Fruit fly (Drosophila melanogaster): ENCODE measurements around the gene CG43169.

Gene CG43169

dm6 chr3L:8925679-8926078 is 37.2 kb upstream of the CG43169 start (continued):
- TF ChIP-seq CG11504 (tag; optimal IDR thresholded peaks at IDR 0.05) (peak; percentile 14), CG8944 (GFP tag; optimal IDR thresholded peaks at IDR 0.05) (no peak), zen2 (GFP tag; IDR thresholded peaks at IDR 0.05; ENCODE audit: partially characterized antibody) (no peak), MBD-R2 (GFP tag; IDR thresholded peaks at IDR 0.05) (no peak), tll (GFP tag; optimal IDR thresholded peaks at IDR 0.05) (no peak), luna (GFP tag; optimal IDR thresholded peaks at IDR 0.05) (no peak), Poxn (GFP tag; IDR thresholded peaks at IDR 0.05) (no peak), CG18599 (GFP tag; optimal IDR thresholded peaks at IDR 0.05) (no peak), crol (GFP tag; IDR thresholded peaks at IDR 0.05) (no peak), CG3163 (GFP tag; optimal IDR thresholded peaks at IDR 0.05) (no peak), tgo (GFP tag; IDR thresholded peaks at IDR 0.05) (no peak), Fer3 (tag; optimal IDR thresholded peaks at IDR 0.05) (no peak), dmrt11E (tag; optimal IDR thresholded peaks at IDR 0.05) (peak; percentile 23), bsh (GFP tag; optimal IDR thresholded peaks at IDR 0.05) (peak in 1 of 2 experiments; percentile 81), CG6791 (GFP tag; IDR thresholded peaks at IDR 0.05; ENCODE audit: partially characterized antibody) (no peak), Meics (GFP tag; optimal IDR thresholded peaks at IDR 0.05) (no peak), CG9817 (tag; optimal IDR thresholded peaks at IDR 0.05) (no peak), CG7372 (GFP tag; IDR thresholded peaks at IDR 0.05) (no peak), BEAF-32 (GFP tag; optimal IDR thresholded peaks at IDR 0.05) (no peak), wor (GFP tag; IDR thresholded peaks at IDR 0.05) (no peak), pita (GFP tag; optimal IDR thresholded peaks at IDR 0.05) (no peak), CG10565 (GFP tag; optimal IDR thresholded peaks at IDR 0.05) (no peak), zf30C (GFP tag; optimal IDR thresholded peaks at IDR 0.05) (no peak), Bdp1 (GFP tag; optimal IDR thresholded peaks at IDR 0.05) (no peak), CG4707 (GFP tag; optimal IDR thresholded peaks at IDR 0.05) (peak; percentile 67), CG18619 (GFP tag; optimal IDR thresholded peaks at IDR 0.05) (no peak), crc (GFP tag; optimal IDR thresholded peaks at IDR 0.05) (no peak), da (GFP tag; optimal IDR thresholded peaks at IDR 0.05) (no peak), CG9797 (GFP tag; optimal IDR thresholded peaks at IDR 0.05) (no peak), CG10366 (GFP tag; IDR thresholded peaks at IDR 0.05) (no peak), hb (GFP tag; IDR thresholded peaks at IDR 0.05; ENCODE audit: partially characterized antibody) (no peak), h (optimal IDR thresholded peaks at IDR 0.05) (no peak), tx (GFP tag; optimal IDR thresholded peaks at IDR 0.05) (no peak), CG31224 (GFP tag; IDR thresholded peaks at IDR 0.05) (no peak), CG8359 (GFP tag; optimal IDR thresholded peaks at IDR 0.05; ENCODE audit: borderline replicate concordance) (no peak), trem (tag; optimal IDR thresholded peaks at IDR 0.05) (no peak), Dek (tag; optimal IDR thresholded peaks at IDR 0.05) (no peak), ranshi (GFP tag; IDR thresholded peaks at IDR 0.05) (no peak), Bteb2 (GFP tag; optimal IDR thresholded peaks at IDR 0.05) (no peak), croc (GFP tag; conservative IDR thresholded peaks at IDR 0.05) (no peak), MTF-1 (GFP tag; optimal IDR thresholded peaks at IDR 0.05; ENCODE audit: borderline replicate concordance) (peak; percentile 10), CG15073 (GFP tag; optimal IDR thresholded peaks at IDR 0.05) (no peak), CG14441 (GFP tag; IDR thresholded peaks at IDR 0.05) (no peak), CG4820 (GFP tag; optimal IDR thresholded peaks at IDR 0.05) (no peak), Myb (GFP tag; optimal IDR thresholded peaks at IDR 0.05) (no peak), CG13296 (GFP tag; optimal IDR thresholded peaks at IDR 0.05) (no peak), CG7963 (GFP tag; IDR thresholded peaks at IDR 0.05; ENCODE audit: partially characterized antibody) (no peak), CG3726 (GFP tag; IDR thresholded peaks at IDR 0.05) (no peak), shn (GFP tag; optimal IDR thresholded peaks at IDR 0.05) (no peak), CG17328 (GFP tag; IDR thresholded peaks at IDR 0.05) (peak; percentile 12; the same call in 1 of the 2 replicates), CoRest (tag; optimal IDR thresholded peaks at IDR 0.05) (peak; percentile 33)

Measured in whole organism, embryonic.